Worm (Caenorhabditis elegans) whole organism, young adult: ENCODE results near the gene bud-13.

ENCODE experiments used
- B0019.2 ChIP-seq: fragments of 200-800 bp; sonication (Bioruptor generic); conservative IDR thresholded peaks from 2 replicates; pipeline ENCODE4 v1.3.6; 2022; ENCODE audit warnings: missing genetic modification reagents, missing genetic modification characterization, missing compliant biosample characterization
- D2030.7 ChIP-seq: fragments of 200-800 bp; sonication (Bioruptor generic); IDR thresholded peaks from 2 replicates; pipeline ENCODE4 v1.3.6; 2022; ENCODE audit warnings: missing genetic modification reagents, missing genetic modification characterization, missing compliant biosample characterization
- F22D6.2 ChIP-seq: sonication (generic microtip); optimal IDR thresholded peaks from 2 replicates; lab custom pipeline; 2016; ENCODE audit warnings: mild to moderate bottlenecking, missing genetic modification characterization, missing compliant biosample characterization
- F23B12.7 ChIP-seq: sonication (generic microtip); optimal IDR thresholded peaks from 2 replicates; lab custom pipeline; 2017; ENCODE audit warnings: missing genetic modification characterization, mild to moderate bottlenecking, missing compliant biosample characterization, antibody characterized with exemption, moderate library complexity; ENCODE audit not compliant: insufficient read depth
- F33H1.4 ChIP-seq: fragments of 200-800 bp; sonication (Bioruptor generic); IDR thresholded peaks from 2 replicates; pipeline ENCODE4 v1.3.6; 2022; ENCODE audit warnings: missing genetic modification reagents, missing genetic modification characterization, missing compliant biosample characterization
- F49E8.2 ChIP-seq: sonication (generic microtip); optimal IDR thresholded peaks from 3 replicates; lab custom pipeline; 2017; ENCODE audit warnings: missing genetic modification characterization, mild to moderate bottlenecking, missing compliant biosample characterization, antibody characterized with exemption, moderate library complexity; ENCODE audit not compliant: insufficient read depth
- F52B5.7 ChIP-seq: sonication (generic microtip); optimal IDR thresholded peaks from 2 replicates; lab custom pipeline; 2016; ENCODE audit warnings: mild to moderate bottlenecking, missing genetic modification characterization, missing compliant biosample characterization
- F57C9.4 ChIP-seq: sonication (generic microtip); optimal IDR thresholded peaks from 2 replicates; lab custom pipeline; 2017; ENCODE audit warnings: mild to moderate bottlenecking, missing genetic modification characterization, missing compliant biosample characterization
- Y95B8A.8 ChIP-seq: fragments of 200-800 bp; sonication (Bioruptor generic); IDR thresholded peaks from 2 replicates; pipeline ENCODE4 v1.3.6; 2022; ENCODE audit warnings: missing genetic modification reagents, missing genetic modification characterization, missing compliant biosample characterization
- ZK185.1 ChIP-seq: sonication (generic microtip); optimal IDR thresholded peaks from 2 replicates; lab custom pipeline; 2016; ENCODE audit warnings: mild to moderate bottlenecking, missing genetic modification characterization, missing compliant biosample characterization; ENCODE audit not compliant: poor library complexity, severe bottlenecking
- ama-1 ChIP-seq, 3 experiments: fragments of 150-350 bp in 1 of 3; sonication (generic microtip) in 2 of 3; optimal IDR thresholded peaks; 2 replicates each; lab custom pipeline; 2014 to 2018; ENCODE audit warnings: missing biosample characterization in 2 of 3, missing genetic modification characterization in 2 of 3, missing genetic modification reagents in 2 of 3
- aptf-2 ChIP-seq: fragments of 200-800 bp; sonication (Bioruptor generic); conservative IDR thresholded peaks from 2 replicates; pipeline ENCODE4 v1.3.6; 2022; ENCODE audit warnings: missing genetic modification reagents, missing genetic modification characterization, missing compliant biosample characterization
- athp-1 ChIP-seq: sonication (generic microtip); optimal IDR thresholded peaks from 2 replicates; lab custom pipeline; 2017; ENCODE audit warnings: mild to moderate bottlenecking, missing genetic modification characterization, missing compliant biosample characterization
- attf-5 ChIP-seq: fragments of 200-800 bp; sonication (Bioruptor generic); optimal IDR thresholded peaks from 2 replicates; lab custom pipeline; 2018; ENCODE audit warnings: mild to moderate bottlenecking, missing genetic modification characterization, missing compliant biosample characterization
- cebp-1 ChIP-seq, 2 experiments: fragments of 200-800 bp in 1 of 2; sonication (Bioruptor generic) in 1 of 2; sonication (generic microtip) in 1 of 2; IDR thresholded peaks in 1 of 2; optimal IDR thresholded peaks in 1 of 2; 2 replicates each; pipeline versions ENCODE4 v1.3.6 to Lab custom; 2017 to 2022; ENCODE audit warnings: missing compliant biosample characterization in 2 of 2, missing genetic modification characterization in 2 of 2, mild to moderate bottlenecking in 1 of 2, missing genetic modification reagents in 1 of 2, moderate library complexity in 1 of 2
- ceh-58 ChIP-seq: fragments of 200-800 bp; sonication (Bioruptor generic); IDR thresholded peaks from 2 replicates; pipeline ENCODE4 v1.3.6; 2022; ENCODE audit warnings: missing genetic modification characterization, missing compliant biosample characterization
- ceh-91 ChIP-seq: fragments of 200-800 bp; sonication (Bioruptor generic); IDR thresholded peaks from 2 replicates; pipeline ENCODE4 v1.3.6; 2022; ENCODE audit warnings: missing genetic modification reagents, missing genetic modification characterization, missing compliant biosample characterization
- dpl-1 ChIP-seq: fragments of 150-350 bp; optimal IDR thresholded peaks from 2 replicates; lab custom pipeline; 2014; ENCODE audit warnings: missing biosample characterization, missing genetic modification reagents, missing genetic modification characterization
- efl-1 ChIP-seq: fragments of 150-350 bp; optimal IDR thresholded peaks from 2 replicates; lab custom pipeline; 2014; ENCODE audit warnings: missing biosample characterization, missing genetic modification reagents, missing genetic modification characterization
- hmg-1.2 ChIP-seq: fragments of 200-800 bp; sonication (Bioruptor generic); IDR thresholded peaks from 2 replicates; pipeline ENCODE4 v1.3.6; 2022; ENCODE audit warnings: missing genetic modification reagents, missing genetic modification characterization, missing compliant biosample characterization
- hrde-1 ChIP-seq: sonication (generic microtip); optimal IDR thresholded peaks from 2 replicates; lab custom pipeline; 2016; ENCODE audit warnings: missing genetic modification characterization, mild to moderate bottlenecking, missing compliant biosample characterization, moderate library complexity, missing genotype, missing genetic modification reagents, borderline replicate concordance
- let-526 ChIP-seq: fragments of 200-800 bp; sonication (Bioruptor generic); IDR thresholded peaks from 2 replicates; pipeline ENCODE4 v1.3.6; 2022; ENCODE audit warnings: missing genetic modification reagents, missing genetic modification characterization, missing compliant biosample characterization
- lin-26 ChIP-seq: fragments of 200-800 bp; sonication (Bioruptor generic); IDR thresholded peaks from 2 replicates; pipeline ENCODE4 v1.3.6; 2022; ENCODE audit warnings: missing genetic modification reagents, missing genetic modification characterization, missing compliant biosample characterization
- lsy-27 ChIP-seq: sonication (generic microtip); optimal IDR thresholded peaks from 2 replicates; lab custom pipeline; 2017; ENCODE audit warnings: missing genetic modification characterization, mild to moderate bottlenecking, missing compliant biosample characterization, antibody characterized with exemption, missing genotype, borderline replicate concordance; ENCODE audit not compliant: insufficient read depth
- madf-6 ChIP-seq: fragments of 200-800 bp; sonication (Bioruptor generic); IDR thresholded peaks from 2 replicates; pipeline ENCODE4 v1.3.6; 2022; ENCODE audit warnings: missing genetic modification reagents, missing genetic modification characterization, missing compliant biosample characterization
- madf-8 ChIP-seq: fragments of 200-800 bp; sonication (Bioruptor generic); conservative IDR thresholded peaks from 2 replicates; pipeline ENCODE4 v1.3.6; 2022; ENCODE audit warnings: missing genetic modification reagents, missing genetic modification characterization, missing compliant biosample characterization
- mcd-1 ChIP-seq: fragments of 200-800 bp; sonication (Bioruptor generic); IDR thresholded peaks from 2 replicates; pipeline ENCODE4 v1.3.6; 2022; ENCODE audit warnings: missing genetic modification reagents, missing genetic modification characterization, missing compliant biosample characterization
- mel-28 ChIP-seq: sonication (generic microtip); optimal IDR thresholded peaks from 2 replicates; lab custom pipeline; 2016; ENCODE audit warnings: borderline replicate concordance, mild to moderate bottlenecking, missing genetic modification characterization, missing compliant biosample characterization
- mxl-1 ChIP-seq: sonication (generic microtip); optimal IDR thresholded peaks from 2 replicates; lab custom pipeline; 2016; ENCODE audit warnings: missing genetic modification characterization, missing compliant biosample characterization
- nfya-1 ChIP-seq: sonication (generic microtip); optimal IDR thresholded peaks from 2 replicates; lab custom pipeline; 2017; ENCODE audit warnings: antibody characterized with exemption, missing compliant biosample characterization, missing genetic modification characterization, borderline replicate concordance; ENCODE audit not compliant: insufficient read depth
- nfyb-1 ChIP-seq: fragments of 200-800 bp; sonication (Bioruptor generic); IDR thresholded peaks from 2 replicates; pipeline ENCODE4 v1.3.6; 2022; ENCODE audit warnings: missing genetic modification reagents, missing genetic modification characterization, missing compliant biosample characterization
- nhr-179 ChIP-seq: sonication (generic microtip); optimal IDR thresholded peaks from 2 replicates; lab custom pipeline; 2016; ENCODE audit warnings: mild to moderate bottlenecking, missing genetic modification characterization, missing compliant biosample characterization
- pha-4 ChIP-seq: fragments of 150-350 bp; sonication (generic microtip); optimal IDR thresholded peaks from 2 replicates; lab custom pipeline; 2014; ENCODE audit warnings: missing biosample characterization, missing genetic modification reagents, missing genetic modification characterization
- rcor-1 ChIP-seq: fragments of 200-800 bp; sonication (Bioruptor generic); IDR thresholded peaks from 2 replicates; pipeline ENCODE4 v1.3.6; 2022; ENCODE audit warnings: missing genetic modification reagents, missing genetic modification characterization, missing compliant biosample characterization
- rpc-1 ChIP-seq, 2 experiments: fragments of 150-350 bp in 1 of 2; sonication (generic microtip) in 1 of 2; optimal IDR thresholded peaks; 2 replicates each; lab custom pipeline; 2014 to 2018; ENCODE audit warnings: missing biosample characterization in 1 of 2, missing genetic modification characterization in 1 of 2, missing genetic modification reagents in 1 of 2, missing genotype in 1 of 2
- snpc-1.1 ChIP-seq: sonication (generic microtip); optimal IDR thresholded peaks from 2 replicates; lab custom pipeline; 2017; ENCODE audit warnings: missing genetic modification characterization, mild to moderate bottlenecking, missing compliant biosample characterization, antibody characterized with exemption, moderate library complexity, missing genotype, missing genetic modification reagents; ENCODE audit not compliant: insufficient read depth
- snpc-1.3 ChIP-seq: sonication (generic microtip); optimal IDR thresholded peaks from 2 replicates; lab custom pipeline; 2017; ENCODE audit warnings: missing genetic modification characterization, mild to moderate bottlenecking, missing compliant biosample characterization, antibody characterized with exemption, moderate library complexity, missing genotype, missing genetic modification reagents; ENCODE audit not compliant: insufficient read depth
- tbp1 ChIP-seq: fragments of 200-800 bp; sonication (Bioruptor generic); optimal IDR thresholded peaks from 2 replicates; lab custom pipeline; 2018; ENCODE audit warnings: mild to moderate bottlenecking, missing genetic modification characterization, missing compliant biosample characterization
- unc-62 ChIP-seq: fragments of 150-350 bp; optimal IDR thresholded peaks from 2 replicates; lab custom pipeline; 2014; ENCODE audit warnings: missing biosample characterization, missing genetic modification reagents, missing genetic modification characterization
- ztf-6 ChIP-seq: fragments of 200-800 bp; sonication (Bioruptor generic); IDR thresholded peaks from 2 replicates; pipeline ENCODE4 v1.3.6; 2022; ENCODE audit warnings: missing genetic modification reagents, missing genetic modification characterization, missing compliant biosample characterization

bud-13 gene

ce11 chrIII:8961993-8962392, 5.5 kb downstream of the bud-13 start, which contains the start of gene grl-25:
grl-25 (plus strand) TSS chrIII:8962293.
- no peak for TF ChIP-seq nfyb-1 (GFP tag; lab: Robert Waterston, UW)
- TF ChIP-seq B0019.2 (GFP tag; lab: Robert Waterston, UW) = no peak
- no peak for TF ChIP-seq rcor-1 (GFP tag; lab: Robert Waterston, UW)
- TF ChIP-seq pha-4 (tag; lab: Kevin White, UChicago) = no peak
- no peak for TF ChIP-seq nhr-179 (tag; lab: Kevin White, UChicago)
- TF ChIP-seq ceh-58 (GFP tag; lab: Robert Waterston, UW) = no peak
- no peak for TF ChIP-seq let-526 (GFP tag; lab: Robert Waterston, UW)
- TF ChIP-seq unc-62 (GFP tag; lab: Kevin White, UChicago) = no peak
- TF ChIP-seq hrde-1 (tag; lab: Kevin White, UChicago) = no peak
- no peak for TF ChIP-seq ZK185.1 (tag; lab: Kevin White, UChicago)
- TF ChIP-seq mxl-1 (tag; lab: Kevin White, UChicago) = no peak
- no peak for TF ChIP-seq madf-6 (GFP tag; lab: Robert Waterston, UW)
- TF ChIP-seq F33H1.4 (GFP tag; lab: Robert Waterston, UW) = no peak
- no peak for TF ChIP-seq F57C9.4 (tag; lab: Kevin White, UChicago)
- TF ChIP-seq D2030.7 (GFP tag; lab: Robert Waterston, UW) = no peak
- no peak for TF ChIP-seq rpc-1 (optimal IDR thresholded peaks at IDR 0.05; lab: Kevin White, UChicago)
- TF ChIP-seq rpc-1 (tag; optimal IDR thresholded peaks at IDR 0.05; lab: Kevin White, UChicago) = no peak
- TF ChIP-seq, all 124 proteins: peak for 0

- TF ChIP-seq F49E8.2 (tag; lab: Kevin White, UChicago) (no peak), Y95B8A.8 (GFP tag; lab: Robert Waterston, UW) (no peak), nfya-1 (tag; lab: Kevin White, UChicago) (no peak), F52B5.7 (tag; lab: Kevin White, UChicago) (no peak), ceh-58 (GFP tag; lab: Robert Waterston, UW) (no peak), aptf-2 (GFP tag; lab: Robert Waterston, UW) (no peak), ZK185.1 (tag; lab: Kevin White, UChicago) (no peak), hmg-1.2 (no peak), cebp-1 (GFP tag; IDR thresholded peaks at IDR 0.05; lab: Robert Waterston, UW) (no peak), cebp-1 (tag; optimal IDR thresholded peaks at IDR 0.05; lab: Kevin White, UChicago) (no peak), mel-28 (tag; lab: Kevin White, UChicago) (no peak), F22D6.2 (tag; lab: Kevin White, UChicago) (no peak), ceh-91 (no peak)
Observed at ce11 chrIII:8960664-8961063, 6.9 kb downstream of the bud-13 start, which contains the start of gene ZK643.6. ZK643.6 (minus strand) TSS chrIII:8960764.

- no peak for TF ChIP-seq hrde-1 (tag; lab: Kevin White, UChicago)
- no peak for TF ChIP-seq lsy-27 (tag; lab: Kevin White, UChicago)
- peak; percentile 82 for TF ChIP-seq efl-1
- TF ChIP-seq madf-6 (GFP tag; lab: Robert Waterston, UW) = peak; percentile 70
- TF ChIP-seq F23B12.7 (tag; lab: Kevin White, UChicago) = peak; percentile 36
- TF ChIP-seq ama-1 (optimal IDR thresholded peaks at IDR 0.05; lab: Kevin White, UChicago) = no peak
- peak in 1 of 2 experiments; percentile 64 for TF ChIP-seq ama-1 (GFP tag; optimal IDR thresholded peaks at IDR 0.05; lab: Kevin White, UChicago)
- TF ChIP-seq attf-5 (GFP tag; lab: Kevin White, UChicago) = peak; percentile 19
- 0 out of 2 replicates have a peak, but pooled peaks have one; percentile 15 for TF ChIP-seq rcor-1 (GFP tag; lab: Robert Waterston, UW)
- TF ChIP-seq madf-8 (GFP tag; lab: Robert Waterston, UW) = peak; percentile 51
- no peak for TF ChIP-seq ztf-6 (GFP tag; lab: Robert Waterston, UW)
- peak; percentile 71 for TF ChIP-seq snpc-1.3
- TF ChIP-seq athp-1 = peak; percentile 74
- TF ChIP-seq tbp1 = peak; percentile 36
- no peak for TF ChIP-seq cebp-1 (GFP tag; IDR thresholded peaks at IDR 0.05; lab: Robert Waterston, UW)
- peak; percentile 63 for TF ChIP-seq cebp-1 (tag; optimal IDR thresholded peaks at IDR 0.05; lab: Kevin White, UChicago)
- peak; percentile 15; the same call in 1 of the 2 replicates for TF ChIP-seq mcd-1 (GFP tag; lab: Robert Waterston, UW)
- peak; percentile 63 for TF ChIP-seq dpl-1 (GFP tag; lab: Kevin White, UChicago)
- TF ChIP-seq ceh-91 = no peak
- peak; percentile 26 for TF ChIP-seq snpc-1.1 (tag; lab: Kevin White, UChicago)
- TF ChIP-seq lin-26 (GFP tag; lab: Robert Waterston, UW) = no peak
Observed at ce11 chrIII:8956146-8956646, 11.3 kb downstream of the bud-13 start, which contains the start of the genes ZK643.5 and ZK643.2. ZK643.5 (minus strand) TSS chrIII:8956196. ZK643.2 (plus strand) TSS chrIII:8956540.
